In the genomic region with DNA sequence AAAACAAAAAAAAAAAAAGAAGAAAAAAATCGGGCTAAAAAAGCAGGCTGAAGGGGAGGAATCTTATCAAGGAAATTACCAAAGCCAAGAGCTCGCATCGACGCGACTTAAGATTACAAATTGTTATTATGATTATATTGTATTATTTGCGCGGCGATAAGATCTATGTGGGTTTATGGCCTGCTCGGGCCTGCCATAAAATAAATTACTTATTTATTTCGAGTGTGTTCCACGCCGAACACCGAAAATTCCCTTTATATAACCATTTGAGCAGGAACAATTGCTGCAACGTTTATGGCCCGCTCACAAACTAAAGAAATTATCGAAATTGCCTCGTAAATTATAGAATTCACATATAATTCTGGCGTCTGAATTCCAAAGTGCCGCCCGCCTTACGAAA, we compare ENCODE assay signal across 1 fruit fly cellular context.
A peak's percentile ranks its signal among the peaks of the same experiment; 100 is the strongest.
TF ChIP-seq lines count a peak whose summit lies in the region.

No protein-coding gene starts in this region.

TF ChIP-seq in whole organism, embryonic, 481 proteins besides CTCF, POLR2A, EP300 and RAD21 (continued from another document and continues in another):
- TF ChIP-seq mld (GFP tag; IDR thresholded peaks at IDR 0.05; lab: Robert Waterston, UW; ENCODE audit: partially characterized antibody) (no peak), CG7987 (GFP tag; optimal IDR thresholded peaks at IDR 0.05; lab: Kevin White, UChicago) (no peak), CG6813 (GFP tag; optimal IDR thresholded peaks at IDR 0.05; lab: Kevin White, UChicago) (peak; percentile 39), Xrp1 (GFP tag; IDR thresholded peaks at IDR 0.05; lab: Robert Waterston, UW) (no peak), sd (tag; optimal IDR thresholded peaks at IDR 0.05; lab: Kevin White, UChicago) (peak; percentile 1), Max (GFP tag; optimal IDR thresholded peaks at IDR 0.05; lab: Kevin White, UChicago) (no peak), CG2678 (tag; optimal IDR thresholded peaks at IDR 0.05; lab: Kevin White, UChicago) (peak; percentile 59), ash1 (GFP tag; optimal IDR thresholded peaks at IDR 0.05; lab: Kevin White, UChicago) (no peak), Oaz (GFP tag; IDR thresholded peaks at IDR 0.05; lab: Robert Waterston, UW) (no peak), nerfin-2 (GFP tag; IDR thresholded peaks at IDR 0.05; lab: Robert Waterston, UW; ENCODE audit: partially characterized antibody) (no peak), ssp (GFP tag; IDR thresholded peaks at IDR 0.05; lab: Robert Waterston, UW) (no peak), cad (GFP tag; optimal IDR thresholded peaks at IDR 0.05; lab: Kevin White, UChicago) (peak; percentile 66), pan (optimal IDR thresholded peaks at IDR 0.05; lab: Kevin White, UChicago) (no peak), pan (GFP tag; optimal IDR thresholded peaks at IDR 0.05 in 1 of 2, IDR thresholded peaks at IDR 0.05 in 1 of 2) (no peak), Optix (GFP tag; IDR thresholded peaks at IDR 0.05; lab: Robert Waterston, UW) (no peak), slbo (GFP tag; IDR thresholded peaks at IDR 0.05; lab: Robert Waterston, UW) (no peak), HmgZ (tag; optimal IDR thresholded peaks at IDR 0.05; lab: Kevin White, UChicago) (no peak), CG15601 (tag; optimal IDR thresholded peaks at IDR 0.05; lab: Kevin White, UChicago) (peak; percentile 2), Dp (GFP tag; optimal IDR thresholded peaks at IDR 0.05; lab: Kevin White, UChicago) (no peak), chif (GFP tag; optimal IDR thresholded peaks at IDR 0.05; lab: Kevin White, UChicago) (no peak), CG10431 (GFP tag; optimal IDR thresholded peaks at IDR 0.05; lab: Kevin White, UChicago) (peak; percentile 20), CG2875 (GFP tag; optimal IDR thresholded peaks at IDR 0.05; lab: Kevin White, UChicago) (no peak), Sox102F (GFP tag; optimal IDR thresholded peaks at IDR 0.05; lab: Kevin White, UChicago) (no peak), CG12155 (GFP tag; optimal IDR thresholded peaks at IDR 0.05; lab: Kevin White, UChicago) (no peak), CG3838 (GFP tag; optimal IDR thresholded peaks at IDR 0.05; lab: Kevin White, UChicago) (no peak), CG31441 (GFP tag; IDR thresholded peaks at IDR 0.05; lab: Robert Waterston, UW) (peak; percentile 39; the same call in 1 of the 2 replicates), CG17186 (GFP tag; optimal IDR thresholded peaks at IDR 0.05; lab: Kevin White, UChicago) (no peak), CG17328 (GFP tag; IDR thresholded peaks at IDR 0.05; lab: Robert Waterston, UW) (no peak), ap (GFP tag; IDR thresholded peaks at IDR 0.05; lab: Robert Waterston, UW) (no peak), eve (GFP tag; optimal IDR thresholded peaks at IDR 0.05; lab: Kevin White, UChicago) (no peak), CG16779 (GFP tag; IDR thresholded peaks at IDR 0.05; lab: Robert Waterston, UW) (no peak), CG9215 (GFP tag; IDR thresholded peaks at IDR 0.05; lab: Robert Waterston, UW) (no peak), CG3847 (GFP tag; IDR thresholded peaks at IDR 0.05; lab: Robert Waterston, UW) (no peak), Opbp (GFP tag; IDR thresholded peaks at IDR 0.05; lab: Robert Waterston, UW; ENCODE audit: partially characterized antibody) (no peak), disco-r (GFP tag; optimal IDR thresholded peaks at IDR 0.05; lab: Kevin White, UChicago) (no peak), CG11093 (GFP tag; IDR thresholded peaks at IDR 0.05; lab: Robert Waterston, UW) (no peak), Camta (GFP tag; optimal IDR thresholded peaks at IDR 0.05; lab: Kevin White, UChicago) (no peak), crc (GFP tag; optimal IDR thresholded peaks at IDR 0.05; lab: Kevin White, UChicago) (no peak), BtbVII (GFP tag; optimal IDR thresholded peaks at IDR 0.05; lab: Kevin White, UChicago) (peak; percentile 4), HmgD (GFP tag; optimal IDR thresholded peaks at IDR 0.05; lab: Kevin White, UChicago) (no peak), aop (GFP tag; IDR thresholded peaks at IDR 0.05; lab: Robert Waterston, UW) (no peak), CG2116 (GFP tag; optimal IDR thresholded peaks at IDR 0.05; lab: Kevin White, UChicago) (no peak), wek (GFP tag; optimal IDR thresholded peaks at IDR 0.05; lab: Kevin White, UChicago) (no peak), CG15514 (GFP tag; optimal IDR thresholded peaks at IDR 0.05; lab: Kevin White, UChicago) (no peak), CrebB (tag; optimal IDR thresholded peaks at IDR 0.05; lab: Kevin White, UChicago) (peak; percentile 5), Mad (GFP tag; optimal IDR thresholded peaks at IDR 0.05; lab: Kevin White, UChicago) (no peak), jigr1 (GFP tag; IDR thresholded peaks at IDR 0.05; lab: Robert Waterston, UW) (no peak), Six4 (GFP tag; optimal IDR thresholded peaks at IDR 0.05; lab: Kevin White, UChicago) (no peak), CG13894 (tag; optimal IDR thresholded peaks at IDR 0.05; lab: Kevin White, UChicago) (no peak), chm (GFP tag; IDR thresholded peaks at IDR 0.05; lab: Robert Waterston, UW) (no peak), bigmax (GFP tag; optimal IDR thresholded peaks at IDR 0.05; lab: Kevin White, UChicago) (no peak), ranshi (GFP tag; IDR thresholded peaks at IDR 0.05; lab: Robert Waterston, UW) (no peak), Neu2 (GFP tag; optimal IDR thresholded peaks at IDR 0.05; lab: Kevin White, UChicago; ENCODE audit: borderline replicate concordance) (no peak), kay (GFP tag; optimal IDR thresholded peaks at IDR 0.05; lab: Kevin White, UChicago) (no peak), hbn (GFP tag; IDR thresholded peaks at IDR 0.05; lab: Robert Waterston, UW; ENCODE audit: partially characterized antibody) (no peak), CG42726 (GFP tag; IDR thresholded peaks at IDR 0.05; lab: Robert Waterston, UW; ENCODE audit: partially characterized antibody) (no peak), CG9876 (GFP tag; optimal IDR thresholded peaks at IDR 0.05; lab: Kevin White, UChicago) (no peak), CG11504 (tag; optimal IDR thresholded peaks at IDR 0.05; lab: Kevin White, UChicago) (peak; percentile 31), exex (tag; optimal IDR thresholded peaks at IDR 0.05; lab: Kevin White, UChicago) (peak; percentile 95), sob (GFP tag; IDR thresholded peaks at IDR 0.05; lab: Robert Waterston, UW) (no peak), tup (GFP tag; optimal IDR thresholded peaks at IDR 0.05; lab: Kevin White, UChicago) (no peak), usp (GFP tag; optimal IDR thresholded peaks at IDR 0.05; lab: Kevin White, UChicago) (no peak), B-H1 (GFP tag; IDR thresholded peaks at IDR 0.05; lab: Robert Waterston, UW) (no peak), fru (optimal IDR thresholded peaks at IDR 0.05; lab: Kevin White, UChicago) (no peak), bbx (GFP tag; IDR thresholded peaks at IDR 0.05; lab: Robert Waterston, UW; ENCODE audit: partially characterized antibody) (no peak), gt (GFP tag; IDR thresholded peaks at IDR 0.05; lab: Robert Waterston, UW) (no peak), vvl (GFP tag; IDR thresholded peaks at IDR 0.05; lab: Robert Waterston, UW) (no peak), CG13123 (GFP tag; optimal IDR thresholded peaks at IDR 0.05; lab: Kevin White, UChicago) (no peak), fd64A (GFP tag; optimal IDR thresholded peaks at IDR 0.05; lab: Kevin White, UChicago) (no peak), CG2202 (tag; optimal IDR thresholded peaks at IDR 0.05; lab: Kevin White, UChicago) (no peak), CG11247 (GFP tag; IDR thresholded peaks at IDR 0.05; lab: Robert Waterston, UW) (no peak), CG2120 (GFP tag; optimal IDR thresholded peaks at IDR 0.05; lab: Kevin White, UChicago) (no peak), CG30431 (GFP tag; optimal IDR thresholded peaks at IDR 0.05; lab: Kevin White, UChicago) (no peak), az2 (GFP tag; optimal IDR thresholded peaks at IDR 0.05; lab: Kevin White, UChicago) (no peak), CG2712 (tag; optimal IDR thresholded peaks at IDR 0.05; lab: Kevin White, UChicago) (peak; percentile 20), PHDP (tag; optimal IDR thresholded peaks at IDR 0.05; lab: Kevin White, UChicago) (peak; percentile 55), CG32772 (GFP tag; IDR thresholded peaks at IDR 0.05; lab: Robert Waterston, UW) (no peak), odd (GFP tag; optimal IDR thresholded peaks at IDR 0.05; lab: Kevin White, UChicago) (no peak), eyg (GFP tag; optimal IDR thresholded peaks at IDR 0.05; lab: Kevin White, UChicago) (no peak), dysf (GFP tag; IDR thresholded peaks at IDR 0.05; lab: Robert Waterston, UW) (no peak), CG7556 (GFP tag; optimal IDR thresholded peaks at IDR 0.05; lab: Kevin White, UChicago) (no peak), Hand (GFP tag; optimal IDR thresholded peaks at IDR 0.05; lab: Kevin White, UChicago) (peak; percentile 7), CG9609 (GFP tag; optimal IDR thresholded peaks at IDR 0.05; lab: Kevin White, UChicago) (no peak), MTF-1 (GFP tag; optimal IDR thresholded peaks at IDR 0.05; lab: Kevin White, UChicago; ENCODE audit: borderline replicate concordance) (no peak), Elba2 (GFP tag; optimal IDR thresholded peaks at IDR 0.05; lab: Kevin White, UChicago) (no peak), dmrt99B (tag; optimal IDR thresholded peaks at IDR 0.05; lab: Kevin White, UChicago) (peak; percentile 19), ci (GFP tag; IDR thresholded peaks at IDR 0.05; lab: Robert Waterston, UW) (0 out of 3 replicates have a peak, but pooled peaks have one; percentile 28), Nf-YB (GFP tag; optimal IDR thresholded peaks at IDR 0.05; lab: Kevin White, UChicago) (peak; percentile 6), hth (optimal IDR thresholded peaks at IDR 0.05; lab: Kevin White, UChicago) (no peak), ab (GFP tag; optimal IDR thresholded peaks at IDR 0.05; lab: Kevin White, UChicago) (no peak), Doc3 (GFP tag; IDR thresholded peaks at IDR 0.05; lab: Robert Waterston, UW; ENCODE audit: partially characterized antibody) (no peak), chn (GFP tag; optimal IDR thresholded peaks at IDR 0.05; lab: Kevin White, UChicago) (no peak), CG8281 (tag; optimal IDR thresholded peaks at IDR 0.05; lab: Kevin White, UChicago) (no peak), CG12659 (GFP tag; optimal IDR thresholded peaks at IDR 0.05; lab: Kevin White, UChicago) (peak; percentile 8), dan (GFP tag; IDR thresholded peaks at IDR 0.05; lab: Robert Waterston, UW) (no peak), CG9727 (GFP tag; optimal IDR thresholded peaks at IDR 0.05; lab: Kevin White, UChicago) (peak; percentile 24), tll (GFP tag; optimal IDR thresholded peaks at IDR 0.05; lab: Kevin White, UChicago) (no peak), maf-S (GFP tag; optimal IDR thresholded peaks at IDR 0.05; lab: Kevin White, UChicago) (no peak), Kr (GFP tag; optimal IDR thresholded peaks at IDR 0.05; lab: Kevin White, UChicago) (no peak), dimm (GFP tag; IDR thresholded peaks at IDR 0.05; lab: Robert Waterston, UW) (no peak), Atf3 (GFP tag; optimal IDR thresholded peaks at IDR 0.05; lab: Kevin White, UChicago) (no peak), sr (GFP tag; IDR thresholded peaks at IDR 0.05; lab: Robert Waterston, UW) (no peak), Ravus (GFP tag; IDR thresholded peaks at IDR 0.05; lab: Robert Waterston, UW) (no peak), sqz (GFP tag; optimal IDR thresholded peaks at IDR 0.05; lab: Kevin White, UChicago) (peak; percentile 36), CG18619 (GFP tag; optimal IDR thresholded peaks at IDR 0.05; lab: Kevin White, UChicago) (no peak), grn (GFP tag; optimal IDR thresholded peaks at IDR 0.05; lab: Kevin White, UChicago) (peak; percentile 65), CG1603 (tag; optimal IDR thresholded peaks at IDR 0.05; lab: Kevin White, UChicago) (no peak), Trl (optimal IDR thresholded peaks at IDR 0.05; lab: Kevin White, UChicago) (no peak), Trl (GFP tag; optimal IDR thresholded peaks at IDR 0.05; lab: Kevin White, UChicago) (no peak), C15 (GFP tag; IDR thresholded peaks at IDR 0.05; lab: Robert Waterston, UW) (no peak), CG10267 (tag; optimal IDR thresholded peaks at IDR 0.05; lab: Kevin White, UChicago) (no peak), CG12071 (GFP tag; optimal IDR thresholded peaks at IDR 0.05; lab: Kevin White, UChicago) (peak; percentile 34), hb (GFP tag; IDR thresholded peaks at IDR 0.05; lab: Robert Waterston, UW; ENCODE audit: partially characterized antibody) (no peak), Asciz (GFP tag; optimal IDR thresholded peaks at IDR 0.05; lab: Kevin White, UChicago) (peak; percentile 50), tap (tag; optimal IDR thresholded peaks at IDR 0.05; lab: Kevin White, UChicago) (peak; percentile 7), salm (tag; optimal IDR thresholded peaks at IDR 0.05; lab: Kevin White, UChicago) (peak; percentile 61), nerfin-1 (tag; optimal IDR thresholded peaks at IDR 0.05; lab: Kevin White, UChicago) (no peak), CG7786 (GFP tag; optimal IDR thresholded peaks at IDR 0.05; lab: Kevin White, UChicago) (no peak), pho (GFP tag; optimal IDR thresholded peaks at IDR 0.05; lab: Kevin White, UChicago) (no peak), Vsx1 (GFP tag; optimal IDR thresholded peaks at IDR 0.05; lab: Kevin White, UChicago) (peak; percentile 6), CG32767 (GFP tag; IDR thresholded peaks at IDR 0.05; lab: Robert Waterston, UW) (no peak), CG6254 (GFP tag; optimal IDR thresholded peaks at IDR 0.05; lab: Kevin White, UChicago) (peak; percentile 50), org-1 (GFP tag; optimal IDR thresholded peaks at IDR 0.05; lab: Kevin White, UChicago) (no peak), run (tag; optimal IDR thresholded peaks at IDR 0.05; lab: Kevin White, UChicago) (peak; percentile 31), CG7928 (GFP tag; optimal IDR thresholded peaks at IDR 0.05; lab: Kevin White, UChicago) (no peak), Lpt (GFP tag; optimal IDR thresholded peaks at IDR 0.05; lab: Kevin White, UChicago) (no peak), CG10209 (GFP tag; optimal IDR thresholded peaks at IDR 0.05; lab: Kevin White, UChicago) (no peak), en (GFP tag; optimal IDR thresholded peaks at IDR 0.05; lab: Kevin White, UChicago) (no peak), zen2 (GFP tag; IDR thresholded peaks at IDR 0.05; lab: Robert Waterston, UW; ENCODE audit: partially characterized antibody) (no peak), chinmo (GFP tag; IDR thresholded peaks at IDR 0.05; lab: Robert Waterston, UW; ENCODE audit: partially characterized antibody) (0 out of 4 replicates have a peak, but pooled peaks have one; percentile 32), Ptx1 (GFP tag; IDR thresholded peaks at IDR 0.05; lab: Robert Waterston, UW) (no peak), CG15696 (tag; optimal IDR thresholded peaks at IDR 0.05; lab: Kevin White, UChicago) (no peak)
